Worm (Caenorhabditis elegans) whole organism, midembryonic: Measurements from ENCODE around the gene ndua-1.

ENCODE experiments used
- T22C8.4 ChIP-seq: fragments of 200-800 bp; sonication (Bioruptor generic); IDR thresholded peaks from 2 replicates; pipeline ENCODE4 v1.3.6; 2022; ENCODE audit warnings: missing genetic modification characterization, missing compliant biosample characterization
- cog-1 ChIP-seq: sonication (generic microtip); optimal IDR thresholded peaks from 2 replicates; lab custom pipeline; 2016; ENCODE audit warnings: missing genetic modification characterization, missing compliant biosample characterization
- flt-1 ChIP-seq: fragments of 200-800 bp; sonication (Bioruptor generic); IDR thresholded peaks from 2 replicates; pipeline ENCODE4 v1.3.6; 2022; ENCODE audit warnings: missing genetic modification characterization, missing compliant biosample characterization
- klf-2 ChIP-seq: fragments of 200-800 bp; sonication (Bioruptor generic); conservative IDR thresholded peaks from 2 replicates; pipeline ENCODE4 v1.3.6; 2022; ENCODE audit warnings: missing genetic modification reagents, missing genetic modification characterization, missing compliant biosample characterization
- med-1 ChIP-seq: sonication (generic microtip); optimal IDR thresholded peaks from 2 replicates; lab custom pipeline; 2017; ENCODE audit warnings: missing genetic modification characterization, mild to moderate bottlenecking, missing compliant biosample characterization, antibody characterized with exemption, missing genetic modification reagents; ENCODE audit not compliant: insufficient read depth
- ref-1 ChIP-seq: fragments of 200-800 bp; sonication (Bioruptor generic); conservative IDR thresholded peaks from 2 replicates; pipeline ENCODE4 v1.3.6; 2022; ENCODE audit warnings: missing genetic modification reagents, missing genetic modification characterization, missing compliant biosample characterization
- tab-1 ChIP-seq: fragments of 200-800 bp; sonication (Bioruptor generic); IDR thresholded peaks from 2 replicates; pipeline ENCODE4 v1.3.6; 2022; ENCODE audit warnings: missing genetic modification characterization, missing compliant biosample characterization
- ztf-23 ChIP-seq: fragments of 200-800 bp; sonication (Bioruptor generic); IDR thresholded peaks from 2 replicates; pipeline ENCODE4 v1.3.6; 2022; ENCODE audit warnings: missing genetic modification reagents, missing genetic modification characterization, missing compliant biosample characterization
- ztf-29 ChIP-seq: fragments of 200-800 bp; sonication (Bioruptor generic); IDR thresholded peaks from 2 replicates; pipeline ENCODE4 v1.3.6; 2022; ENCODE audit warnings: missing genetic modification reagents, missing genetic modification characterization, missing compliant biosample characterization

Gene ndua-1

DNA sequence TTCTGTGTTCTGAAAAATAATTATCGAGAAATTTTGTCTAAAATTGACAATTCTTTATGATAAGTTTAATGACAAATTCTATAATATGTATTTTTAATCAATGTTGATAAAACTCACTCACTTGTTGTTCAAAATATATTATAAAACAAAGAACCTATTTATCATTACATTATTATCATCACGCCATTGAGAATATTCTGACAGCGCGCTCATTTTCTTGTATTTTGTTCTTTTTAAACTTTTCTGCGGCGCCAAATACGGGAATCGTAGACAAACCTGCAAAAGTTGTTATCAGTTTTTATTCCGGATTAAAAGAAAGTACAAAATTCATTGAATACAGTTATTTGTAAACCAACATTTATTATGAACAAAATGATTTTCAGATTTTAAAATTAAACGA, 14.7 kb upstream of the ndua-1 start:
- TF ChIP-seq ztf-23 (no peak), flt-1 (no peak), ref-1 (GFP tag; lab: Robert Waterston, UW) (no peak), klf-2 (GFP tag; lab: Robert Waterston, UW) (no peak), med-1 (GFP tag; lab: Kevin White, UChicago) (no peak), tab-1 (GFP tag; lab: Robert Waterston, UW) (no peak), ztf-29 (GFP tag; lab: Robert Waterston, UW) (no peak), cog-1 (tag; lab: Kevin White, UChicago) (no peak), T22C8.4 (GFP tag; lab: Robert Waterston, UW) (no peak)

DNA sequence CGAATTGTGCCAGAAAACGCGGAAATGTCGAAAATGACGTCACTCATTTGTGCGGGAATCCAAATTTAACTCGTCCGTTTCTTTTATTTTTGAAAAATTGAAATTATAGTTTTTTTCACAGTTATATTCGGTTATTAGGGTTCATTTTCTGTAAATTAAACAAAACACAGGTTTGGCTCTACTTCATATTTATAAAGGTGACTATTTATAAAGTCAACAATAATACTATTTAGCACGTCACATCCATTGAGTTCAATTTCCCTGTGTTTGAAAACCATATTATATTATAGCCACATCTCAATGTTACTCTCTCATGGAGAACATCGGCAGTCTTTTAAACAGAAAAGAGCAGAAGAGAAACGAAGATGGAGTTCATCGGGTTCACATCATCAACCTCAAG, 11.0 kb upstream of the ndua-1 start, which contains the start of gene twk-35:
TSS of gene twk-35 (plus strand) at position 301 of the 400 bp plus-strand sequence.
- no peak for TF ChIP-seq tab-1 (GFP tag; lab: Robert Waterston, UW)
- TF ChIP-seq med-1 (GFP tag; lab: Kevin White, UChicago), result no peak
- TF ChIP-seq ztf-23, result no peak
- no peak for TF ChIP-seq flt-1
- no peak for TF ChIP-seq klf-2 (GFP tag; lab: Robert Waterston, UW)

DNA sequence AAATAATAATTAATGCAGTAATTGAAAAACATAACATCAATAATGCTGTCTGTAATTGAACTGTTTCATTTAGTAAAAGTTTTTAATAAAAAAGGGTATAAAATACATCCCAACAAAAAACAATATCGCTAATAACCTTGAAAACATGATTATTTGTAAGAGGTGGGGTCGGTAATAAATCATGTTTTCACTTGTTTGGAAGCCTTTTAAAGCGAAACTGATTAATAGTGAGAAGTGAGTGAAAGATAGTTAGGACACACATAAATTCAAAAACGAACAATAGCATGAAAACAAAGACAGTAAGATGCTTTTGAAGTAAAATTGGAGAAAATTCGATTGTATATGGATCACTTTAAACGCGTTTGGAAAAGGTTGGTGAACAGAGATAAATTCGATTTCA, 9.4 kb upstream of the ndua-1 start, which contains the start of gene try-4:
TSS of gene try-4 (minus strand) at position 74 of the 400 bp plus-strand sequence.
- TF ChIP-seq med-1 (GFP tag; lab: Kevin White, UChicago), result no peak
- no peak for TF ChIP-seq ref-1 (GFP tag; lab: Robert Waterston, UW)
- no peak for TF ChIP-seq flt-1

DNA sequence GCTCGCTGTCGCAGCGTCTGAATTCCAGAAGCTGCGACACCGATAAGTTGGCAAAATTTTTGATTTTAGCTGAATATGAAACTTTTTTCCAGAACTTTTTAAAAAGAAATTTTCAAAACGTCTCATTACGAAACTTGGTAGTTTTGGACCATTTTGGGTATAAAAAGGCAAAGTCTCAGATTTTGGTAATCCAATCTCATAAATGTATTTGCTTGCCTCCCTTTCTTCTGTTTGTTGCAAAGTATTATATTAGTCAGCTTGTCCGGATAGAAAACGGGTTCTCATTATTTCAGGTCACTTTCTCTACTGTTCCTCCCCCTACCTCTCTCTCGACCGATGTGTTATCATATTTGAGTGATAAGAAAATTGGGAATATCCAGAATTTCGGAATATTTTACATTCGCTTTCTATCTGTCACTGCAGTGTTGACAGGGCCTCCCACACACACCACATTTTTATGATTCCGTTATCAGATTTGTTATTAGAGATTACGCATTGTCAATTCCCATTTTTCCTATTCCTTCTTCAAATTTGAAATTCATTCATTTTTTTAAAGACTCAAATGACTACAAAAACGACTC, 2.0 kb upstream of the ndua-1 start, which contains the start of gene F31D4.5:
TSS of gene F31D4.5 (plus strand) at position 491 of the 581 bp plus-strand sequence.
- TF ChIP-seq tab-1 (GFP tag; lab: Robert Waterston, UW), result no peak
- no peak for TF ChIP-seq ref-1 (GFP tag; lab: Robert Waterston, UW)
- no peak for TF ChIP-seq klf-2 (GFP tag; lab: Robert Waterston, UW)
- TF ChIP-seq ztf-29 (GFP tag; lab: Robert Waterston, UW), result no peak
- TF ChIP-seq flt-1, result no peak
- no peak for TF ChIP-seq T22C8.4 (GFP tag; lab: Robert Waterston, UW)
- TF ChIP-seq med-1 (GFP tag; lab: Kevin White, UChicago), result no peak
- TF ChIP-seq ztf-23, result no peak
- no peak for TF ChIP-seq cog-1 (tag; lab: Kevin White, UChicago)

DNA sequence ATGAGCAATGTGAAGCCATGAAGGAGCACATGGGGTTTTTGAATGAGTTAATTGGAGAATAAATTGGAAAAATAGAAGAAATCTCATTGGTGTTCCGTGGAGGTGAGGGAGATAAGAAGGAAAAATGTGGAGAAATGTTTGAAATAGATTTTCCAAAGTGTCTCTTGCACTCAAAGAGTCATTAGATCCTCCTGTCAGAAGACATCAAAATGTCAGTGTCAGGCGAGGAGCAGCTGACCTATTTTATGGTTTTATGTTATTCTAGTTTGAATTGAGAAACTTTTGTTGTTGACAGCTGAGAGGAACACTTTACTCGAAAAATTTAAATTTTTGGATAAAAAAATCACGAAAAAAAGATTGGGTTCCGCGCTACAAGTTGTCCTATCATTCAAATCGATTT, 1.1 kb downstream of the ndua-1 start, which contains the start of gene clec-264:
TSS of gene clec-264 (minus strand) at position 122 of the 400 bp plus-strand sequence.
- no peak for TF ChIP-seq med-1 (GFP tag; lab: Kevin White, UChicago)
- TF ChIP-seq klf-2 (GFP tag; lab: Robert Waterston, UW), result no peak
- TF ChIP-seq tab-1 (GFP tag; lab: Robert Waterston, UW), result no peak
- no peak for TF ChIP-seq T22C8.4 (GFP tag; lab: Robert Waterston, UW)
- TF ChIP-seq ztf-29 (GFP tag; lab: Robert Waterston, UW), result no peak
- no peak for TF ChIP-seq cog-1 (tag; lab: Kevin White, UChicago)
- no peak for TF ChIP-seq ref-1 (GFP tag; lab: Robert Waterston, UW)
- no peak for TF ChIP-seq flt-1
- no peak for TF ChIP-seq ztf-23

DNA sequence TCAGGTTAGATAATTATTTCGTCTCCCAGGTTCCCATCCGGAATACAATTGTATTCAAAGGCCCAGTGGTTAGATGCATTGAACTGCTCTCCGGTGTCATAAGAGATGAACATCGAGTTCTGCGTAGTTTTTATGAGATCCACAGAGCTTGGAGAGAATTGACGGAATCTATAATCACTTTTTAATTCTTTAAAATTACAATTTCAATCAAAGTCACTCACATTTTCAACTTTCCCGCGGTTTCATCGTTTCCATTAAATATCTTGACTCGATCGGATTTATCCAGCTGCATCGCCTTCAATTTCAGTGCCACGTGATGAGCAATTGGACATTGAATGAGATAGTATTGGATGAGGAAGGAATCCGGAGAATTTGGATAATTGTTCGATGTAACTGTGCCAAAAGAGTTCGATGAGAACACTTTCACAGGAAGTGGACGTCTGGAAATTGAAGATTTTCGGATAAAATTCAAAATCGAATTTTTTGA, 3.9 kb downstream of the ndua-1 start:
- TF ChIP-seq ztf-29 (GFP tag; lab: Robert Waterston, UW) (no peak), T22C8.4 (GFP tag; lab: Robert Waterston, UW) (no peak), med-1 (GFP tag; lab: Kevin White, UChicago) (no peak), ztf-23 (no peak), klf-2 (GFP tag; lab: Robert Waterston, UW) (no peak), flt-1 (no peak), cog-1 (tag; lab: Kevin White, UChicago) (no peak)

DNA sequence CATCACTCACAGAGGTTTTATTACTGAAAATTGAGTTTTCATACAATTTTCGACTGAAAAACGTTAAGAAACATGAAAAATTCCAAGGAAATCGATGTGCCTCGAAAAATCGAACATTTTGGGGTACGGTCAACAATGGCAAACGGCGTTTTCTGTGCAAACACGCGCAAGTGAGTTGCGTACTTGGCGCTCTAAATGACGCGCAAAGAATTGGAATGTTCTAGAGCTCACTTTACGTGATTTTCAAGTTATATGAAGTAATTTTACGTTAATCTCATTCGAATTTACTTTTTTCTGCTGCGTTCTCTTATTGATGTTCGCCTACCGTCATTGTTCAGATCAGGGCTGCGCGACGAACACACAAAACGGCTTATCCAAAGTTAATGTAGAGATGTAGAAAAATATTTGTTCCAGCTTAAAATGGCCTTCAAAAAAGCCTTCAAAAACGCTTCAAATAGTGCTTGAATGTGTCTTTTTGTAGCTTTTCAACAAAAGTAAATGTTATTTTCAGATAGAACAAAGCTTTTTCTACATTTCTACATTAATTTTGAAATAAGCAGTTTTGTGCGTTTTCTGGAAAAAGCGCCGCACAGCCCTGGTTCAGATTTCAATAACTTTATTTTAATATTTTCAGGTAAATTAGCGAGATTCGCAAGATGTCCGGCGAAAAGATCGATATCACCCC, 6.0 kb downstream of the ndua-1 start, which contains the start of the genes F31D4.2 and fkb-6:
TSS of gene F31D4.2 (minus strand) at position 23 of the 685 bp plus-strand sequence.
TSS of gene fkb-6 (plus strand) at position 635 of the 685 bp plus-strand sequence.
- no peak for TF ChIP-seq flt-1
- TF ChIP-seq cog-1 (tag; lab: Kevin White, UChicago), result peak; percentile 6

DNA sequence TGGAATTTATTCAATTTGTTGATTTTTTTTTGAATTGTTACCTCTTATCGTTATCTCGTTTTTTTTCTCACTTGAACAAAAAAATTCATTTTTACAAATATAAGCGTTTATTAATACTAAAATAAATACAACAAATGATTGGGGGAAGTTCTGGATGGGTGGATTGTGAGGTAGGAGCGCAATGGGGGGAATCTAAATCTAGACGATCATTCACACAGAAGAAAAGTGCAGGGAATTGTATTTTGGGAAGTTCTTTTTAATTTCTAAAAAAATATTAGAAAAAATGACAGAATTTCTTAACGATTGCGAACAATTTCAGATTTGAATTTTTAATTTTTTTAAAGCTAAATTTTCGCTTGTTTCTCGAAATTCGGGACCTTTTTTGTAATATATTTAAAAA, 10.2 kb downstream of the ndua-1 start:
- TF ChIP-seq ref-1 (GFP tag; lab: Robert Waterston, UW) (no peak), klf-2 (GFP tag; lab: Robert Waterston, UW) (no peak), T22C8.4 (GFP tag; lab: Robert Waterston, UW) (no peak), ztf-29 (GFP tag; lab: Robert Waterston, UW) (no peak), med-1 (GFP tag; lab: Kevin White, UChicago) (no peak)

DNA sequence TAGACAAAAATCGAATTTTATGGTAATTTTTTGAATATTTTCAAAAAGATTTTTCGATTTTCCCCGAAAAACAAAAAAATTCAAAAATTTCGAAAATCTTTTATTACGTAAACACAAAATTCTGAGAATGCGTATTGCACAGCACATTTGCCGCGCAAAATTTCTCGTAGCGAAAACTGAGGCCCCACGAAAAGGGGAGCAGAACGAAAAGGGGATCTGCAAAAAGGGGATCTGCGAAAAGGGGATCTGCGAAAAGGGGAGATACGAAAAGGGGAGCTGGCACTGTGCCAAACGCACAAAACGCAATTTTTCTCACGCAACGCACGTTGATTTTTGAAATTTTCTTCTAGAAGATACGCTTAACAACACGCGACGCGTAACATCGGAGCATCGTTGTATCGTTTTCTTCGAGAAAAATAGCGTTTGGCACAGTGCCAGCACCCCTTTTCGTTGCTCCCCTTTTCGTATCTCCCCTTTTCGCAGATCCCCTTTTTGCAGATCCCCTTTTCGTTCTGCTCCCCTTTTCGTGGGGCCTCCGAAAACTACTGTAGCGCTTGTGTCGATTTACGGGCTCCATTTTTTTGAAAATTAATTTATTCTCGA, 12.3 kb downstream of the ndua-1 start:
- peak; percentile 76 for TF ChIP-seq ztf-23
- peak; percentile 69; the same call in 1 of the 2 replicates for TF ChIP-seq flt-1
- TF ChIP-seq klf-2 (GFP tag; lab: Robert Waterston, UW), result 0 out of 2 replicates have a peak, but pooled peaks have one; percentile 34
